Fruit fly (Drosophila melanogaster) whole organism, embryonic: ENCODE measurements around the gene CG15034.

Experiments used
- Blimp-1 ChIP-seq: fragments of 200-800 bp; sonication (Bioruptor generic); optimal IDR thresholded peaks from 3 replicates; lab custom pipeline; 2018; ENCODE audit warnings: missing biosample characterization, missing genetic modification characterization, mild to moderate bottlenecking, moderate library complexity, missing genetic modification reagents
- CG12299 ChIP-seq: fragments of 200-800 bp; sonication (Bioruptor generic); optimal IDR thresholded peaks from 2 replicates; lab custom pipeline; 2018; ENCODE audit warnings: missing biosample characterization, mild to moderate bottlenecking, missing genetic modification characterization
- CG12769 ChIP-seq: fragments of 200-800 bp; sonication (Bioruptor generic); optimal IDR thresholded peaks from 2 replicates; lab custom pipeline; 2019; ENCODE audit warnings: missing biosample characterization, mild to moderate bottlenecking, missing genetic modification characterization, moderate library complexity
- CG13894 ChIP-seq: fragments of 200-800 bp; sonication (Bioruptor generic); optimal IDR thresholded peaks from 3 replicates; lab custom pipeline; 2018; ENCODE audit warnings: missing biosample characterization, mild to moderate bottlenecking, missing genetic modification characterization, moderate library complexity
- CG14441 ChIP-seq: fragments of 200-800 bp; sonication (Bioruptor generic); IDR thresholded peaks from 2 replicates; pipeline ENCODE4 v1.3.6; 2022; ENCODE audit warnings: missing biosample characterization, missing genetic modification characterization
- CG14860 ChIP-seq: fragments of 200-800 bp; sonication (Bioruptor generic); IDR thresholded peaks from 3 replicates; pipeline ENCODE4 v1.3.6; 2022; ENCODE audit warnings: missing biosample characterization, missing genetic modification characterization; ENCODE audit not compliant: partially characterized antibody
- CG15479 ChIP-seq: fragments of 200-800 bp; sonication (Bioruptor generic); optimal IDR thresholded peaks from 3 replicates; lab custom pipeline; 2019; ENCODE audit warnings: missing biosample characterization, mild to moderate bottlenecking, missing genetic modification characterization, moderate library complexity
- CG16779 ChIP-seq: fragments of 200-800 bp; sonication (Bioruptor generic); IDR thresholded peaks from 2 replicates; pipeline ENCODE4 v1.3.6; 2022; ENCODE audit warnings: missing biosample characterization, missing genetic modification characterization
- CG17328 ChIP-seq: fragments of 200-800 bp; sonication (Bioruptor generic); IDR thresholded peaks from 2 replicates; pipeline ENCODE4 v1.3.6; 2022; ENCODE audit warnings: missing biosample characterization, missing genetic modification characterization
- CG1832 ChIP-seq: fragments of 200-800 bp; sonication (Bioruptor generic); optimal IDR thresholded peaks from 2 replicates; lab custom pipeline; 2017; ENCODE audit warnings: missing biosample characterization, mild to moderate bottlenecking, missing genetic modification characterization, inconsistent platforms
- CG3281 ChIP-seq: fragments of 200-800 bp; sonication (Bioruptor generic); optimal IDR thresholded peaks from 3 replicates; lab custom pipeline; 2017; ENCODE audit warnings: missing biosample characterization, mild to moderate bottlenecking, missing genetic modification characterization
- CG33213 ChIP-seq: fragments of 200-800 bp; sonication (Bioruptor generic); optimal IDR thresholded peaks from 3 replicates; lab custom pipeline; 2016; ENCODE audit warnings: missing biosample characterization, missing genetic modification characterization
- CG34224 ChIP-seq: fragments of 200-800 bp; sonication (Bioruptor generic); IDR thresholded peaks from 3 replicates; pipeline ENCODE4 v1.3.6; 2022; ENCODE audit warnings: missing biosample characterization, missing genetic modification characterization; ENCODE audit not compliant: partially characterized antibody
- CG3726 ChIP-seq: fragments of 200-800 bp; sonication (Bioruptor generic); IDR thresholded peaks from 3 replicates; pipeline ENCODE4, ENCODE4 v1.3.6; 2022; ENCODE audit warnings: missing biosample characterization, missing genetic modification characterization
- CG4617 ChIP-seq: fragments of 200-800 bp; sonication (Bioruptor generic); optimal IDR thresholded peaks from 3 replicates; lab custom pipeline; 2016; ENCODE audit warnings: missing biosample characterization, missing genetic modification characterization, borderline replicate concordance
- CG5180 ChIP-seq: fragments of 200-800 bp; sonication (Bioruptor generic); optimal IDR thresholded peaks from 3 replicates; lab custom pipeline; 2017; ENCODE audit warnings: missing biosample characterization, missing genetic modification characterization, mild to moderate bottlenecking, moderate library complexity, missing genetic modification reagents
- CG6854 ChIP-seq: fragments of 200-800 bp; sonication (Bioruptor generic); optimal IDR thresholded peaks from 3 replicates; lab custom pipeline; 2017; ENCODE audit warnings: missing biosample characterization, mild to moderate bottlenecking, missing genetic modification characterization
- CG7745 ChIP-seq: fragments of 200-800 bp; sonication (Bioruptor generic); optimal IDR thresholded peaks from 2 replicates; lab custom pipeline; 2018; ENCODE audit warnings: missing biosample characterization, mild to moderate bottlenecking, missing genetic modification characterization, moderate library complexity
- CG9817 ChIP-seq: fragments of 200-800 bp; sonication (Bioruptor generic); optimal IDR thresholded peaks from 2 replicates; lab custom pipeline; 2018; ENCODE audit warnings: missing biosample characterization, mild to moderate bottlenecking, missing genetic modification characterization, moderate library complexity
- CG9876 ChIP-seq: fragments of 200-800 bp; sonication (Bioruptor generic); optimal IDR thresholded peaks from 2 replicates; lab custom pipeline; 2016; ENCODE audit warnings: missing biosample characterization, missing genetic modification characterization
- CrebB ChIP-seq: fragments of 200-800 bp; sonication (Bioruptor generic); optimal IDR thresholded peaks from 3 replicates; lab custom pipeline; 2018; ENCODE audit warnings: missing biosample characterization, mild to moderate bottlenecking, missing genetic modification characterization
- Dbx ChIP-seq: fragments of 200-800 bp; sonication (Bioruptor generic); IDR thresholded peaks from 3 replicates; pipeline ENCODE4 v1.3.6; 2022; ENCODE audit warnings: missing biosample characterization, missing genetic modification characterization
- Deaf1 ChIP-seq: fragments of 200-800 bp; optimal IDR thresholded peaks from 3 replicates; lab custom pipeline; 2019; ENCODE audit warnings: missing biosample characterization, mild to moderate bottlenecking, missing genetic modification characterization, moderate library complexity
- Doc3 ChIP-seq: fragments of 200-800 bp; sonication (Bioruptor generic); IDR thresholded peaks from 3 replicates; pipeline ENCODE4 v1.3.6; 2022; ENCODE audit warnings: missing biosample characterization, missing genetic modification characterization; ENCODE audit not compliant: partially characterized antibody
- E2f1 ChIP-seq: fragments of 200-800 bp; sonication (Bioruptor generic); IDR thresholded peaks from 2 replicates; pipeline ENCODE4 v1.3.6; 2022; ENCODE audit warnings: missing biosample characterization, missing genetic modification characterization
- Hr78 ChIP-seq, 2 experiments: fragments of 200-800 bp in 1 of 2; fragments of >200 bp in 1 of 2; sonication (Bioruptor generic) in 1 of 2; optimal IDR thresholded peaks; 2 replicates each; lab custom pipeline; 2017 to 2019; ENCODE audit warnings: missing biosample characterization in 2 of 2, missing genetic modification characterization in 2 of 2, mild to moderate bottlenecking in 1 of 2, moderate library complexity in 1 of 2
- Pdp1 ChIP-seq, 2 experiments: fragments of 200-800 bp; sonication (Bioruptor generic); optimal IDR thresholded peaks; 3 replicates each; lab custom pipeline; 2016; ENCODE audit warnings: missing biosample characterization in 2 of 2, missing genetic modification characterization in 2 of 2, mild to moderate bottlenecking in 1 of 2, moderate library complexity in 1 of 2
- Sox100B ChIP-seq: fragments of 200-800 bp; sonication (Bioruptor generic); optimal IDR thresholded peaks from 3 replicates; lab custom pipeline; 2018; ENCODE audit warnings: missing biosample characterization, mild to moderate bottlenecking, missing genetic modification characterization
- abd-A ChIP-seq: fragments of 200-800 bp; sonication (Bioruptor generic); optimal IDR thresholded peaks from 3 replicates; lab custom pipeline; 2019; ENCODE audit warnings: missing biosample characterization, mild to moderate bottlenecking, missing genetic modification characterization, moderate library complexity
- az2 ChIP-seq: fragments of 200-800 bp; sonication (Bioruptor generic); optimal IDR thresholded peaks from 3 replicates; lab custom pipeline; 2016; ENCODE audit warnings: missing biosample characterization, missing genetic modification characterization
- bigmax ChIP-seq: fragments of 200-800 bp; sonication (Bioruptor generic); optimal IDR thresholded peaks from 2 replicates; lab custom pipeline; 2018; ENCODE audit warnings: missing biosample characterization, mild to moderate bottlenecking, missing genetic modification characterization
- br ChIP-seq: fragments of >200 bp; optimal IDR thresholded peaks from 2 replicates; lab custom pipeline; 2017
- caup ChIP-seq: fragments of 200-800 bp; sonication (Bioruptor generic); optimal IDR thresholded peaks from 3 replicates; lab custom pipeline; 2017; ENCODE audit warnings: missing biosample characterization, mild to moderate bottlenecking, missing genetic modification characterization, moderate library complexity; ENCODE audit not compliant: severe bottlenecking
- crc ChIP-seq: fragments of 200-800 bp; sonication (Bioruptor generic); optimal IDR thresholded peaks from 2 replicates; lab custom pipeline; 2016; ENCODE audit warnings: missing biosample characterization, missing genetic modification characterization
- dati ChIP-seq: fragments of 200-800 bp; sonication (Bioruptor generic); IDR thresholded peaks from 2 replicates; pipeline ENCODE4 v1.3.6; 2022; ENCODE audit warnings: missing biosample characterization, missing genetic modification characterization
- gcm2 ChIP-seq: fragments of 200-800 bp; sonication (Bioruptor generic); optimal IDR thresholded peaks from 2 replicates; lab custom pipeline; 2016; ENCODE audit warnings: missing biosample characterization, missing genetic modification characterization
- gro ChIP-seq: fragments of 200-800 bp; sonication (Bioruptor generic); optimal IDR thresholded peaks from 2 replicates; lab custom pipeline; 2016; ENCODE audit warnings: missing biosample characterization, missing genetic modification characterization
- gt ChIP-seq: fragments of 200-800 bp; sonication (Bioruptor generic); IDR thresholded peaks from 2 replicates; pipeline ENCODE4 v1.3.6; 2022; ENCODE audit warnings: missing biosample characterization, missing genetic modification characterization
- hbn ChIP-seq: fragments of 200-800 bp; sonication (Bioruptor generic); IDR thresholded peaks from 2 replicates; pipeline ENCODE4 v1.3.6; 2022; ENCODE audit warnings: missing biosample characterization, missing genetic modification characterization; ENCODE audit not compliant: partially characterized antibody
- hth ChIP-seq: fragments of >200 bp; optimal IDR thresholded peaks from 2 replicates; lab custom pipeline; 2017; ENCODE audit warnings: inconsistent platforms
- luna ChIP-seq: fragments of 200-800 bp; sonication (Bioruptor generic); optimal IDR thresholded peaks from 2 replicates; lab custom pipeline; 2016; ENCODE audit warnings: missing biosample characterization, missing genetic modification characterization
- nau ChIP-seq: fragments of 200-800 bp; sonication (Bioruptor generic); optimal IDR thresholded peaks from 3 replicates; lab custom pipeline; 2017; ENCODE audit warnings: missing biosample characterization, mild to moderate bottlenecking, missing genetic modification characterization, missing genetic modification reagents
- nom ChIP-seq: fragments of 200-800 bp; sonication (Bioruptor generic); optimal IDR thresholded peaks from 2 replicates; lab custom pipeline; 2017; ENCODE audit warnings: missing biosample characterization, missing genetic modification characterization, mild to moderate bottlenecking, moderate library complexity, missing genetic modification reagents
- pb ChIP-seq: fragments of 200-800 bp; sonication (Bioruptor generic); optimal IDR thresholded peaks from 3 replicates; lab custom pipeline; 2016; ENCODE audit warnings: missing biosample characterization, missing genetic modification characterization
- ranshi ChIP-seq: fragments of 200-800 bp; sonication (Bioruptor generic); IDR thresholded peaks from 2 replicates; pipeline ENCODE4 v1.3.6; 2022; ENCODE audit warnings: missing biosample characterization, missing genetic modification characterization
- rib ChIP-seq: fragments of 200-800 bp; sonication (Bioruptor generic); IDR thresholded peaks from 2 replicates; pipeline ENCODE4 v1.3.6; 2022; ENCODE audit warnings: missing biosample characterization, missing genetic modification characterization
- schlank ChIP-seq: fragments of 200-800 bp; sonication (Bioruptor generic); optimal IDR thresholded peaks from 2 replicates; lab custom pipeline; 2018; ENCODE audit warnings: missing biosample characterization, mild to moderate bottlenecking, missing genetic modification characterization
- zen ChIP-seq: fragments of 200-800 bp; sonication (Bioruptor generic); optimal IDR thresholded peaks from 3 replicates; lab custom pipeline; 2018; ENCODE audit warnings: missing biosample characterization, mild to moderate bottlenecking, missing genetic modification characterization, moderate library complexity
- zen2 ChIP-seq: fragments of 200-800 bp; sonication (Bioruptor generic); IDR thresholded peaks from 3 replicates; pipeline ENCODE4 v1.3.6; 2022; ENCODE audit warnings: missing biosample characterization, missing genetic modification characterization; ENCODE audit not compliant: partially characterized antibody

The CG15034 gene

DNA sequence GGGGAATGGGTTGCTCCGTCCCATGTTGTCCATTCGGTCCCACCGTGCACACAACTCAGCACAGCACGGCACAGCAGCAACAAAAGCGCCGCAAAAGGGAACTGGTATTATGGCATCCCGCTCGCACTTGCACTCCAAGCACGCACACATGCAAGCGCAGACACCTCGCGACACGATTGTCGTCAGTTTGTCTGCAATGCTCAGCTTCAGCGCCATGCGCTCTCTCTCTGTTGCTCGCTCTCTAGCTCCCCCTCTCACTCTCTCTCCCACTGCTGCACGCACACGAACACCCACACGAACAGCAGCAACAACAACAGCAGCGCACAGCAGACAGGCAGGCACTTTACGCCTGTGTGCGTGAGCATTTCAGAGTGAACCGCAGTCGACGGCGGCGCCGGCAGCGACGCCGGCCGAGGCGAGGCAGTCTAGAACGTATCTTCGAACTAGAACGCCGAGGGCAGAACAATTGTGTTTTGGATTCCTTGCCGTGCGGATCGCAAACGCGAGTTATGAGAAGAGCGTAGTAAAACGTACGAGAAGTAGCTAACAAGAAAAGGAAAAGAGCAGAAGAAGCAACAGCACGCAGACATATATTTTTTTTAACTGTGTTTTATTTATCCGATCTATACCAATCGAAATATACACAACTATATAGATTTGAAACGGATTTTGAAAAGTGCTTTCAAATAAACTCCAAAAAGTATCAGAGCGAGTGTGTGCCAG, 39.7 kb downstream of the CG15034 start, which contains the start of gene brk (continued):
- TF ChIP-seq CG34224 (GFP tag; lab: Robert Waterston, UW): peak; percentile 53; the same call in 1 of the 3 replicates
- TF ChIP-seq Dbx (GFP tag; lab: Robert Waterston, UW): no peak; the same call in 2 of the 3 replicates
- TF ChIP-seq CG5180: peak; percentile 73
- no peak for TF ChIP-seq az2
- no peak for TF ChIP-seq zen
- 0 out of 2 replicates have a peak, but pooled peaks have one; percentile 67 for TF ChIP-seq rib (GFP tag; lab: Robert Waterston, UW)
- TF ChIP-seq gcm2: no peak
- TF ChIP-seq CG9876 (GFP tag; lab: Kevin White, UChicago): no peak
- TF ChIP-seq CG15479 (GFP tag; lab: Kevin White, UChicago): peak; percentile 94
- no peak for TF ChIP-seq Sox100B (GFP tag; lab: Kevin White, UChicago)
- no peak for TF ChIP-seq CG3726
- no peak for TF ChIP-seq hth (lab: Kevin White, UChicago)
- no peak for TF ChIP-seq CG17328 (GFP tag; lab: Robert Waterston, UW)
- TF ChIP-seq CG12299 (tag; lab: Kevin White, UChicago): no peak
- TF ChIP-seq pb: no peak
- no peak; the same call in 1 of the 2 replicates for TF ChIP-seq ranshi (GFP tag; lab: Robert Waterston, UW)
- no peak for TF ChIP-seq CG14860 (GFP tag; lab: Robert Waterston, UW)
- no peak for TF ChIP-seq crc (GFP tag; lab: Kevin White, UChicago)
- TF ChIP-seq luna: no peak
- no peak for TF ChIP-seq CG4617 (GFP tag; lab: Kevin White, UChicago)
- no peak for TF ChIP-seq Hr78 (GFP tag; optimal IDR thresholded peaks at IDR 0.05; lab: Kevin White, UChicago)
- TF ChIP-seq nau (GFP tag; lab: Kevin White, UChicago): no peak
- TF ChIP-seq CG16779 (GFP tag; lab: Robert Waterston, UW): no peak
- TF ChIP-seq bigmax (GFP tag; lab: Kevin White, UChicago): no peak
- TF ChIP-seq Deaf1 (tag; lab: Kevin White, UChicago): peak; percentile 83
- peak; percentile 67 for TF ChIP-seq abd-A
- no peak for TF ChIP-seq schlank
- 0 out of 3 replicates have a peak, but pooled peaks have one; percentile 36 for TF ChIP-seq zen2
- no peak for TF ChIP-seq Pdp1 (GFP tag; optimal IDR thresholded peaks at IDR 0.05; lab: Kevin White, UChicago)
- TF ChIP-seq CG12769 (tag; lab: Kevin White, UChicago): peak; percentile 90
- no peak for TF ChIP-seq CG33213
- TF ChIP-seq br (lab: Kevin White, UChicago): no peak
- peak; percentile 41 for TF ChIP-seq gro
- TF ChIP-seq CG6854 (GFP tag; lab: Kevin White, UChicago): no peak
- TF ChIP-seq CG9817: no peak
- no peak for TF ChIP-seq CG13894
- TF ChIP-seq CG14441: no peak
- no peak for TF ChIP-seq CrebB (tag; lab: Kevin White, UChicago)
- TF ChIP-seq dati (GFP tag; lab: Robert Waterston, UW): no peak
- no peak for TF ChIP-seq gt (GFP tag; lab: Robert Waterston, UW)
- no peak; the same call in 1 of the 2 replicates for TF ChIP-seq hbn (GFP tag; lab: Robert Waterston, UW)
- no peak for TF ChIP-seq CG7745 (tag; lab: Kevin White, UChicago)
- no peak for TF ChIP-seq Doc3 (GFP tag; lab: Robert Waterston, UW)
- TF ChIP-seq Blimp-1 (GFP tag; lab: Kevin White, UChicago): no peak
- TF ChIP-seq nom (GFP tag; lab: Kevin White, UChicago): no peak
- peak; percentile 93 for TF ChIP-seq CG1832 (GFP tag; lab: Kevin White, UChicago)
- no peak for TF ChIP-seq CG3281 (GFP tag; lab: Kevin White, UChicago)
- TF ChIP-seq caup (GFP tag; lab: Kevin White, UChicago): no peak
- no peak for TF ChIP-seq E2f1 (GFP tag; lab: Robert Waterston, UW)
